Worm (Caenorhabditis elegans) whole organism, late embryonic: ENCODE results near the gene Y38C1BA.4.

Source experiments
- ama-1 ChIP-seq: fragments of 150-350 bp; optimal IDR thresholded peaks from 2 replicates; lab custom pipeline; 2014
- pag-3 ChIP-seq: sonication (generic microtip); optimal IDR thresholded peaks from 2 replicates; lab custom pipeline; 2016; ENCODE audit warnings: missing compliant biosample characterization, missing genetic modification characterization, borderline replicate concordance
- tbx-2 ChIP-seq: sonication (generic microtip); optimal IDR thresholded peaks from 2 replicates; lab custom pipeline; 2016; ENCODE audit warnings: missing genetic modification characterization, missing compliant biosample characterization

DNA sequence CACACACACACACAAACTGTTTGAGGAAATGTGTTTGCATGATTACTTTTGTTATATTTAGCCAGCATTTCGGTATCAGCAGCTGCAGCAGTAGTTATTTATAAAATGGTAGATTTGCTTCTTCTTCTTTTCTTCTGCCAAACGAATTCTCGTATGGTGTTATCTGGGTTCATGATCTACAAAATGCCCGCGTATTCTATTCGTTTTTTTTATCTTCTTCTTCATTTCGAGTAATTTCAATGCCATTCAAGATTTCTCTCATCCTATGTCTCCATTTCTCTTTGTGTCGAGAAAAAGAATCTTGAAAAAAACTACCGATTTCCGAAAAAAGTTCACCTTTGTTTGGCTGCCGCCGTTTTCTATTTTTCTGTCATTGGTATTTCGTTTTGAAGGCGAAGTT, 47.3 kb downstream of the Y38C1BA.4 start:
- TF ChIP-seq pag-3 (tag; lab: Kevin White, UChicago): no peak
- TF ChIP-seq ama-1: no peak
- TF ChIP-seq tbx-2 (tag; lab: Kevin White, UChicago): no peak
